Fruit fly (Drosophila melanogaster): Measurements from ENCODE around the gene CG3168.

Gene CG3168

DNA sequence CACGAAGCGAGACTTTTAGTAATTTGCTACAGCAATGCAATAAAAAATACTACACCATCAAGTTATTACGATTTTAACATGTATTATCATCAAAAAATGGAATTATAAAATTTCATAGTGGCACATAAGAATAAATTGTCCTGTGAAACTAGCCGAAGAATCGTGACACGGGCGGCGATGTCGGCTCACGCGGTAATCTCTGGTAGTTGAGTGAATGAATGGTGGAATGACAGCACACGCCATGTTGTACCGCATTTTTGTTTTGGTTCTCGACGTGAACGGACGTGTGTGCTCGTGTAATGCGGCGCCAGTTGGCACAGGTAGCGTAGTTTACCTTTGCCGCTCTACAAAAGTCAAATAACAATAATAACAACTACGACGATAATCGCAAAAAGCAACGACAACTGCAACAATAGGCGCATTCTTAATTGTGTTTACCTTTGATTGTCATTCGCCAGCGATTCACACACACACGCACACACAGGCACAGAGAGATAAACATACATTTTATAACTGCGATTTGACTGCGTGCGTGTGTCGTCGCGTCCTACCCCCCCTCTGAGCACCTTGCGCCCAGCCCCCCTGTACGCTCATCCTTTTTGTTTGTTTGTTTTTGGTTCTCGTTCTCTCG lies 40.4 kb downstream of the CG3168 start, which contains the start of gene CG14441 (continued):
- TF ChIP-seq CG3847 (GFP tag; IDR thresholded peaks at IDR 0.05), result no peak
- TF ChIP-seq CG11085 (GFP tag; IDR thresholded peaks at IDR 0.05), result no peak
- no peak for TF ChIP-seq CG4730 (GFP tag; IDR thresholded peaks at IDR 0.05)
- TF ChIP-seq hb (GFP tag; IDR thresholded peaks at IDR 0.05; ENCODE audit: partially characterized antibody), result peak; percentile 93
- peak; percentile 75 for TF ChIP-seq lab (GFP tag; optimal IDR thresholded peaks at IDR 0.05)
- no peak for TF ChIP-seq CG2202 (tag; optimal IDR thresholded peaks at IDR 0.05)
- no peak for TF ChIP-seq CG10431 (GFP tag; optimal IDR thresholded peaks at IDR 0.05)
- peak; percentile 5 to 21 for TF ChIP-seq dpn (GFP tag; optimal IDR thresholded peaks at IDR 0.05)
- TF ChIP-seq Rx (GFP tag; IDR thresholded peaks at IDR 0.05), result no peak
- peak; percentile 32 for TF ChIP-seq CG1603 (tag; optimal IDR thresholded peaks at IDR 0.05)
- TF ChIP-seq ham (GFP tag; IDR thresholded peaks at IDR 0.05), result no peak
- peak; percentile 73 for TF ChIP-seq odd (GFP tag; optimal IDR thresholded peaks at IDR 0.05)
- TF ChIP-seq tap (tag; optimal IDR thresholded peaks at IDR 0.05), result no peak
- peak; percentile 9 for TF ChIP-seq CG4820 (GFP tag; optimal IDR thresholded peaks at IDR 0.05)
- no peak for TF ChIP-seq ind (GFP tag; optimal IDR thresholded peaks at IDR 0.05)
- no peak for TF ChIP-seq Mrtf (GFP tag; IDR thresholded peaks at IDR 0.05)
- TF ChIP-seq CG32772 (GFP tag; IDR thresholded peaks at IDR 0.05), result no peak
- TF ChIP-seq Dref (GFP tag; IDR thresholded peaks at IDR 0.05), result no peak
- TF ChIP-seq cas (GFP tag; IDR thresholded peaks at IDR 0.05), result no peak
- TF ChIP-seq CG4328 (GFP tag; optimal IDR thresholded peaks at IDR 0.05), result peak; percentile 26
- peak; percentile 75 for TF ChIP-seq corto (GFP tag; optimal IDR thresholded peaks at IDR 0.05)
- peak; percentile 1 for TF ChIP-seq ac (GFP tag; optimal IDR thresholded peaks at IDR 0.05)
- TF ChIP-seq slou (GFP tag; optimal IDR thresholded peaks at IDR 0.05), result no peak
- peak; percentile 1 for TF ChIP-seq kay (GFP tag; optimal IDR thresholded peaks at IDR 0.05)
- no peak for TF ChIP-seq CG7357 (GFP tag; IDR thresholded peaks at IDR 0.05)
- TF ChIP-seq CG10321 (GFP tag; IDR thresholded peaks at IDR 0.05), result no peak
- TF ChIP-seq Mad (GFP tag; optimal IDR thresholded peaks at IDR 0.05), result peak; percentile 52
- TF ChIP-seq CTCF (GFP tag; optimal IDR thresholded peaks at IDR 0.05), result no peak
- TF ChIP-seq Side (GFP tag; optimal IDR thresholded peaks at IDR 0.05), result peak; percentile 2
- TF ChIP-seq CG17612 (GFP tag; IDR thresholded peaks at IDR 0.05), result no peak
- TF ChIP-seq D (optimal IDR thresholded peaks at IDR 0.05), result peak; percentile 54
- no peak for TF ChIP-seq D (GFP tag; optimal IDR thresholded peaks at IDR 0.05)
- TF ChIP-seq CG15011 (GFP tag; optimal IDR thresholded peaks at IDR 0.05), result peak; percentile 32
- TF ChIP-seq unc-4 (GFP tag; IDR thresholded peaks at IDR 0.05; ENCODE audit: partially characterized antibody), result peak; percentile 99
- no peak for TF ChIP-seq dimm (GFP tag; IDR thresholded peaks at IDR 0.05)
- no peak for TF ChIP-seq tx (GFP tag; optimal IDR thresholded peaks at IDR 0.05)
- no peak for TF ChIP-seq CG12236 (GFP tag; optimal IDR thresholded peaks at IDR 0.05)
- peak; percentile 98 for TF ChIP-seq CG16813 (GFP tag; IDR thresholded peaks at IDR 0.05; ENCODE audit: partially characterized antibody)
- peak; percentile 52 for TF ChIP-seq disco-r (GFP tag; optimal IDR thresholded peaks at IDR 0.05)
- TF ChIP-seq CG17359 (tag; optimal IDR thresholded peaks at IDR 0.05), result peak; percentile 30
- 0 out of 4 replicates have a peak, but pooled peaks have one; percentile 3 for TF ChIP-seq Gug (GFP tag; IDR thresholded peaks at IDR 0.05)
- TF ChIP-seq Gsc (GFP tag; IDR thresholded peaks at IDR 0.05), result no peak
- no peak for TF ChIP-seq chn (GFP tag; optimal IDR thresholded peaks at IDR 0.05)
- no peak for TF ChIP-seq CG16815 (GFP tag; optimal IDR thresholded peaks at IDR 0.05)
- peak in 1 of 2 experiments; percentile 66 for TF ChIP-seq Eip74EF (GFP tag; optimal IDR thresholded peaks at IDR 0.05)
- TF ChIP-seq CG10147 (GFP tag; optimal IDR thresholded peaks at IDR 0.05), result peak; percentile 72
- no peak for TF ChIP-seq sima (GFP tag; optimal IDR thresholded peaks at IDR 0.05)
- TF ChIP-seq Hr3 (GFP tag; optimal IDR thresholded peaks at IDR 0.05), result no peak
- TF ChIP-seq Opbp (GFP tag; IDR thresholded peaks at IDR 0.05; ENCODE audit: partially characterized antibody), result peak; percentile 93
- no peak for TF ChIP-seq Abd-B (GFP tag; optimal IDR thresholded peaks at IDR 0.05)
- no peak for TF ChIP-seq fd3F (GFP tag; optimal IDR thresholded peaks at IDR 0.05)

All from whole organism, embryonic.